Fruit fly (Drosophila melanogaster) whole organism, pupa: ENCODE data around the gene Rok.

Experiments used
- CG10348 ChIP-seq: fragments of 200-800 bp; sonication (Bioruptor generic); IDR thresholded peaks from 2 replicates; pipeline ENCODE4 v1.3.6; 2022; ENCODE audit warnings: missing biosample characterization, missing genetic modification characterization
- CG12605 ChIP-seq: fragments of 200-800 bp; sonication (Bioruptor generic); IDR thresholded peaks from 2 replicates; pipeline ENCODE4 v1.3.6; 2022; ENCODE audit warnings: missing biosample characterization, missing genetic modification characterization
- CG13204 ChIP-seq: fragments of 200-800 bp; sonication (Bioruptor generic); optimal IDR thresholded peaks from 2 replicates; lab custom pipeline; 2018; ENCODE audit warnings: missing biosample characterization, mild to moderate bottlenecking, missing genetic modification characterization, moderate library complexity
- CG14655 ChIP-seq: fragments of 200-800 bp; sonication (Bioruptor generic); optimal IDR thresholded peaks from 3 replicates; lab custom pipeline; 2017; ENCODE audit warnings: mild to moderate bottlenecking, missing biosample characterization, missing genetic modification reagents, missing genetic modification characterization
- CG32121 ChIP-seq: fragments of 200-800 bp; sonication (Bioruptor generic); IDR thresholded peaks from 2 replicates; pipeline ENCODE4 v1.3.6; 2022; ENCODE audit warnings: missing biosample characterization, missing genetic modification characterization
- CG34367 ChIP-seq: fragments of 200-800 bp; sonication (Bioruptor generic); optimal IDR thresholded peaks from 2 replicates; lab custom pipeline; 2018; ENCODE audit warnings: missing biosample characterization, mild to moderate bottlenecking, missing genetic modification characterization
- CG4496 ChIP-seq: fragments of 200-800 bp; sonication (Bioruptor generic); IDR thresholded peaks from 3 replicates; pipeline ENCODE4 v1.3.6; 2022; ENCODE audit warnings: missing biosample characterization, missing genetic modification characterization
- CG8301 ChIP-seq: fragments of 200-800 bp; sonication (Bioruptor generic); optimal IDR thresholded peaks from 2 replicates; lab custom pipeline; 2018; ENCODE audit warnings: missing biosample characterization, mild to moderate bottlenecking, missing genetic modification characterization
- CG9948 ChIP-seq: fragments of 200-800 bp; sonication (Bioruptor generic); optimal IDR thresholded peaks from 2 replicates; lab custom pipeline; 2018; ENCODE audit warnings: missing biosample characterization, mild to moderate bottlenecking, missing genetic modification characterization, moderate library complexity
- D1 ChIP-seq: fragments of 200-800 bp; sonication (Bioruptor generic); optimal IDR thresholded peaks from 2 replicates; lab custom pipeline; 2018; ENCODE audit warnings: missing biosample characterization, mild to moderate bottlenecking, missing genetic modification characterization, moderate library complexity
- EcR ChIP-seq: fragments of 200-800 bp; sonication (Bioruptor generic); optimal IDR thresholded peaks from 3 replicates; lab custom pipeline; 2019; ENCODE audit warnings: missing biosample characterization, missing genetic modification characterization, mild to moderate bottlenecking, moderate library complexity, missing genetic modification reagents
- Ets98B ChIP-seq: fragments of 200-800 bp; sonication (Bioruptor generic); IDR thresholded peaks from 2 replicates; pipeline ENCODE4 v1.3.6; 2022; ENCODE audit warnings: missing biosample characterization, missing genetic modification characterization
- Pif1A ChIP-seq: fragments of 200-800 bp; sonication (Bioruptor generic); optimal IDR thresholded peaks from 3 replicates; lab custom pipeline; 2016; ENCODE audit warnings: missing biosample characterization, missing genetic modification characterization
- Pif1B ChIP-seq: fragments of 200-800 bp; sonication (Bioruptor generic); optimal IDR thresholded peaks from 3 replicates; lab custom pipeline; 2016; ENCODE audit warnings: missing biosample characterization, missing genetic modification characterization
- Snoo ChIP-seq: fragments of 200-800 bp; sonication (Bioruptor generic); optimal IDR thresholded peaks from 3 replicates; lab custom pipeline; 2017; ENCODE audit warnings: missing biosample characterization, mild to moderate bottlenecking, missing genetic modification characterization, inconsistent platforms
- fd96Ca ChIP-seq: fragments of 200-800 bp; sonication (Bioruptor generic); IDR thresholded peaks from 3 replicates; pipeline ENCODE4 v1.3.6; 2022; ENCODE audit warnings: missing biosample characterization, missing genetic modification characterization
- gl ChIP-seq: fragments of 200-800 bp; sonication (Bioruptor generic); optimal IDR thresholded peaks from 2 replicates; lab custom pipeline; 2018; ENCODE audit warnings: missing biosample characterization, mild to moderate bottlenecking, missing genetic modification characterization
- rn ChIP-seq: fragments of 200-800 bp; sonication (Bioruptor generic); IDR thresholded peaks from 2 replicates; pipeline ENCODE4 v1.3.6; 2022; ENCODE audit warnings: missing biosample characterization, missing genetic modification characterization

Rok gene

dm6 chrX:16598978-16599664 is 38.1 kb downstream of the Rok start, which contains the start of the genes CG9784 and Nup153:
Gene CG9784, minus strand, starts transcription at chrX:16599215.
Gene Nup153, plus strand, starts transcription at chrX:16599241.
- no peak for TF ChIP-seq Snoo (tag; lab: Kevin White, UChicago)
- TF ChIP-seq CG14655 (GFP tag; lab: Kevin White, UChicago), result no peak
- TF ChIP-seq gl (tag; lab: Kevin White, UChicago), result no peak
- TF ChIP-seq Ets98B, result no peak
- TF ChIP-seq CG32121 (GFP tag; lab: Robert Waterston, UW), result no peak
- 0 out of 3 replicates have a peak, but pooled peaks have one; percentile 12 for TF ChIP-seq fd96Ca
- TF ChIP-seq CG8301, result no peak
- no peak for TF ChIP-seq CG10348 (GFP tag; lab: Robert Waterston, UW)

dm6 chrX:16598336-16598977 is 38.8 kb downstream of the Rok start:
- TF ChIP-seq CG32121 (GFP tag; lab: Robert Waterston, UW), result 0 out of 2 replicates have a peak, but pooled peaks have one; percentile 16
- no peak for TF ChIP-seq EcR

DNA sequence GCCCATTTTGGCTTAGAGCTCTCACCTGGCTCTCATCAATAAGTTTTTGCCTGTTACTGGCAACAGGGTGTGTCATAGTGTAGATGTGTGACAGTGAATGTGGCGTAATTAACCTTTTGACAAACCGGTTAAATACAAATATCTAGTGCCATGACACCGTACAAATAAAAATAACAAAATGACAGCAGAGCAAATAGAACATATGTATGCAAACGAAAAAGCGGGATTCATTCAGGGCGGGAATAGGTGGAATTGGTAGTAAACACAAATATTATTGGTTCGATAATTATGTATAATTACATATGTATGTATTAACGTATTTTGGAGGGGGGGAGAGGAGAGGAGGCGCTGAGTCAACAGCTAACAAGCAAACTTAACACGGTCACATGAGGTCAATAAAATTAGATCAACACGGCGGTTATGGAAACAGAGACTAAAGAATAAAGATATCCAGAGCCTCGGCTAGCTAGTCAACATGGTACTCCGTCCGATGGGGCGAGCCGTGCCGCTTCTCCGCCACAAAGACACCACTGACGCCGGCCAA is 40.9 kb downstream of the Rok start:
- TF ChIP-seq CG12605 (GFP tag; lab: Robert Waterston, UW) (no peak), CG9948 (tag; lab: Kevin White, UChicago) (no peak), CG14655 (GFP tag; lab: Kevin White, UChicago) (no peak), D1 (no peak), Pif1A (GFP tag; lab: Kevin White, UChicago) (no peak), fd96Ca (no peak), CG13204 (no peak), Snoo (tag; lab: Kevin White, UChicago) (no peak), CG34367 (no peak), CG4496 (GFP tag; lab: Robert Waterston, UW) (no peak), gl (tag; lab: Kevin White, UChicago) (no peak), Pif1B (no peak), CG10348 (GFP tag; lab: Robert Waterston, UW) (no peak), EcR (no peak), Ets98B (no peak)

DNA sequence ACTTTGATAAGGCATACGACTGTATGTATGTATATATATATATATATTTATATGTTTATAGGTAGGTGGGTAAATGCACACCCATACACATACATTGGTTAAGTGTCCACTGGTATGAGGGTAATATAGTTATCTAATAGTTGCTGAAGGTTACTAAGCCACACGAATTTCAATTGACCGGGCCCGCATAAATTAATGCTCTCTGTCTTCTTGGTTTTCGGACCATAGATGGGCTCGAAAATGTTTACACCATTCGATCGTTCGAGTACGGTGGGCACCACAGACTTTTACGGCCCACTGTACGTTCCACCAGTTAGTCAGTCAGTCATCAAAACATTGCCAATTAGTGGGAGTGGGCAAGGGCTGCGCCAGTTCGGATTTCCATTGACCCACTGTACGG is 41.8 kb downstream of the Rok start:
- TF ChIP-seq CG4496 (GFP tag; lab: Robert Waterston, UW) (no peak), CG34367 (no peak)
- TF ChIP-seq, all 21 proteins: peak for 0

DNA sequence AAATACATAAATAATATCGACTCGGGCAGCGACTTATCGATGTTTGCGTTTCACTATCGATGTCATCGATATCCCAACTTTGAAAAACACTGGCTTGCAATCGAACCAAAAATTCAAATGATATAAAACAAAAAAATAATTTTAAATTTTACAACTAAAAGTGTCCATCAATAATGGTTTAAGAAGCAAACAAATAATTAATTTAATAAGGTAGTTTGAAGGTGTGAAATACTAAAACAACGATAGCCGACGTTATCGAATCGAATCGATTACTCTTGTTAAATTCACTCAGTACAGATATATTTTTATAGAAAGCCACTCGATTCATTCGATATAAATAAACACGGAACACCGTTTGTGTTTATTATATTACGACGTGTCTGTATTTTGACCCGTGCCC is 43.8 kb downstream of the Rok start, which contains the start of the genes SMC3 and Ubc7:
Gene SMC3 (minus strand): TSS at position 22 of the 400 bp plus-strand sequence.
Gene Ubc7 (plus strand): TSS at position 260 of the 400 bp plus-strand sequence.
- TF ChIP-seq CG8301 (no peak), CG13204 (no peak), Pif1A (GFP tag; lab: Kevin White, UChicago) (no peak), Pif1B (no peak), CG4496 (GFP tag; lab: Robert Waterston, UW) (no peak), rn (GFP tag; lab: Robert Waterston, UW) (no peak), CG14655 (GFP tag; lab: Kevin White, UChicago) (no peak), gl (tag; lab: Kevin White, UChicago) (no peak), Ets98B (no peak)
- TF ChIP-seq, all 21 proteins: peak for 0

dm6 chrX:16587668-16588046 is 49.6 kb downstream of the Rok start, which contains the start of gene CG13014:
Gene CG13014, plus strand, starts transcription at chrX:16587873.
- no peak for TF ChIP-seq Ets98B
- no peak for TF ChIP-seq rn (GFP tag; lab: Robert Waterston, UW)
- no peak for TF ChIP-seq gl (tag; lab: Kevin White, UChicago)
- no peak for TF ChIP-seq D1
- no peak for TF ChIP-seq CG13204
- TF ChIP-seq, all 21 proteins: peak for 0

DNA sequence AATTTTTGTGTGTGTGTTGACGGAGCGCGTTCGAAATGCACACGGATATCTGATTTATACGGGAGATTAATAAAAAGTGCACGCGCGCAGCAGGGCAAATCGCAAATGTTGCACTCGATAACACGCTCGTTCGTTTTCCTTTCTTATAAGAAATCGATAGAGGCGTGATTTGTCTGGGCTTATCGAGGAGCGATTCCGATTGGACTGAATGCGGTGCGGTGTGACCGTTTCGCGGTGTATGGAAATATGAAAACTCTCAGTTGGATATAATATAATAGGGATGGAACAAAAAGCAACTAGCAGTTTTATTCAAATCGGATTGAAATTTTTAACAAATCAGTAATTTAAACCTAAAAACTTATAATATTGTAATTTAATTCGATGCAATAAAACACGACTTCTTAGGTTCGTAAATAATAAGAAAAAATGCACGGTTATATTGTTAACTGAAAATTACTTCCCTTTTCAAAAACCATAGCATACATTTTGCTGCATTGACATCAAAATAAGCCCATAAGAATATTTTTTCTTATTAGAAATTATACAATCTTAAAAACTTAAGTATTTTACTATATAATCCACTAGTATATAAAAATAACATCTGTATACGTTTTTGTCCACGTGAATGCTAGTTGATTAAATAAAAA is 50.1 kb downstream of the Rok start, which contains the start of gene CanA-14F:
Gene CanA-14F (minus strand): TSS at position 152 of the 647 bp plus-strand sequence.
- TF ChIP-seq rn (GFP tag; lab: Robert Waterston, UW), result no peak
- TF ChIP-seq CG12605 (GFP tag; lab: Robert Waterston, UW), result 0 out of 2 replicates have a peak, but pooled peaks have one; percentile 29
